Worm (Caenorhabditis elegans) whole organism, midembryonic: Measurements from ENCODE around the gene saps-1.

Experiments
- T22C8.4 ChIP-seq: fragments of 200-800 bp; sonication (Bioruptor generic); IDR thresholded peaks from 2 replicates; pipeline ENCODE4 v1.3.6; 2022; ENCODE audit warnings: missing genetic modification characterization, missing compliant biosample characterization
- cog-1 ChIP-seq: sonication (generic microtip); optimal IDR thresholded peaks from 2 replicates; lab custom pipeline; 2016; ENCODE audit warnings: missing genetic modification characterization, missing compliant biosample characterization
- flt-1 ChIP-seq: fragments of 200-800 bp; sonication (Bioruptor generic); IDR thresholded peaks from 2 replicates; pipeline ENCODE4 v1.3.6; 2022; ENCODE audit warnings: missing genetic modification characterization, missing compliant biosample characterization
- klf-2 ChIP-seq: fragments of 200-800 bp; sonication (Bioruptor generic); conservative IDR thresholded peaks from 2 replicates; pipeline ENCODE4 v1.3.6; 2022; ENCODE audit warnings: missing genetic modification reagents, missing genetic modification characterization, missing compliant biosample characterization
- med-1 ChIP-seq: sonication (generic microtip); optimal IDR thresholded peaks from 2 replicates; lab custom pipeline; 2017; ENCODE audit warnings: missing genetic modification characterization, mild to moderate bottlenecking, missing compliant biosample characterization, antibody characterized with exemption, missing genetic modification reagents; ENCODE audit not compliant: insufficient read depth
- ref-1 ChIP-seq: fragments of 200-800 bp; sonication (Bioruptor generic); conservative IDR thresholded peaks from 2 replicates; pipeline ENCODE4 v1.3.6; 2022; ENCODE audit warnings: missing genetic modification reagents, missing genetic modification characterization, missing compliant biosample characterization
- tab-1 ChIP-seq: fragments of 200-800 bp; sonication (Bioruptor generic); IDR thresholded peaks from 2 replicates; pipeline ENCODE4 v1.3.6; 2022; ENCODE audit warnings: missing genetic modification characterization, missing compliant biosample characterization
- ztf-23 ChIP-seq: fragments of 200-800 bp; sonication (Bioruptor generic); IDR thresholded peaks from 2 replicates; pipeline ENCODE4 v1.3.6; 2022; ENCODE audit warnings: missing genetic modification reagents, missing genetic modification characterization, missing compliant biosample characterization
- ztf-29 ChIP-seq: fragments of 200-800 bp; sonication (Bioruptor generic); IDR thresholded peaks from 2 replicates; pipeline ENCODE4 v1.3.6; 2022; ENCODE audit warnings: missing genetic modification reagents, missing genetic modification characterization, missing compliant biosample characterization

The saps-1 gene

DNA sequence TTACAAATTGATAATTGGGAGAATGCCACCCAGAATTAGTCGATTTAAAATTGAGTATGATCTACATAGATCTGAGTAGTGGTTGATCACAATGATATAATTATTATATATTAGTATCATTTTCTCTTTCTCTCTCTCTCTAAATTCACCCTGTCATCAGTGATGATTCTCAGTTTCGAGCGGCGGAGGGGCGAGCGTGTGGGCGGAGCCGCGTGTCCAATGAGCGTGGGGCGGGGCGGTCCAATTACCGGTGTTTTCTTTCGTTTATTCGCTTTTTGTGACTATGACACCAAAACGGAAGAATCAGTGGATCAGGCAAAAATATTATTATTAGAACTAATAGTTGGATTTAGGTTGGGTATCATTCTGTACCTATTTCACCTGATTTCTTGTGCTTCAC lies 17.5 kb upstream of the saps-1 start:
- no peak for TF ChIP-seq klf-2

DNA sequence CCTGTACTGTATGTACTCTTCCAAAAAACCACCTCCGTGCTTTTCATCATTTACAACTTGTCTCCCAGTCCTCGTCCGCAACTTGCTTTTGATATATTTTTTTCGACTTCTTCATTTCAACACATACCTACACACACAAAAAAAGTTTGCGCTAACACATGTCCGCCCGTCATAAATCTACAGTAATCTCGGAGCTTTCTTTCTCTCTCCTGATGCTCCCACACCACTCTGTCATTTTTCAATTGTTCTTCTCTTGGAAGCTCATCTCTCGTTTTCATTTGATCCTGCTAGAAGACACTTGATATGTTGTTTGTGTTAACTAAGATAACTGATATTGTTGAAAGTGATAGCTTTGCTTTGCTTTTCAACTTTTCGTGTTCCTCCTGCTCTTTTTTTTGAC lies 16.3 kb upstream of the saps-1 start:
- TF ChIP-seq tab-1 (GFP tag; lab: Robert Waterston, UW) (no peak), klf-2 (no peak), T22C8.4 (GFP tag; lab: Robert Waterston, UW) (no peak), med-1 (GFP tag; lab: Kevin White, UChicago) (no peak), ref-1 (GFP tag; lab: Robert Waterston, UW) (no peak), ztf-29 (GFP tag; lab: Robert Waterston, UW) (no peak), ztf-23 (no peak), cog-1 (no peak), flt-1 (no peak)

DNA sequence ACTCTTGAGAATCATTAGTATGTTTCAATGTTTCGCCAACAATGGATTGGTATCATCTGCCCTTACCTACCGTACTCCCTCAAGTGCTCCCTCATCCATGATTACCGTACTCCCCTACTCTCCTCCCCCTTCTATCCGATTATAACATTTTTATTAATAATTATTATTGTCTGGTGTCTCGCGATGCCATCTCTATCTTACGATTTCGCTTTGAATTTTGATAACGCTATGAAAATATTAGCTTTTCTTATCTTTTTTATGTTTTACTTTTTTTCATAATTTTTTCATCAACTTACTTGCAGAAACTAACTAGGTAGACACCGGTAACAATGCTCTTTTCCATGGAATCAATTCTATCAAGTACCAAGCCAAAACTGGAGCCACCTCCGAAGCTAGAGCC lies 15.8 kb upstream of the saps-1 start, which contains the start of gene unc-130:
unc-130 (plus strand) TSS at position 301 of the 400 bp plus-strand sequence.
- no peak for TF ChIP-seq tab-1 (GFP tag; lab: Robert Waterston, UW)
- TF ChIP-seq ref-1 (GFP tag; lab: Robert Waterston, UW), result no peak
- TF ChIP-seq cog-1, result no peak

- no peak for TF ChIP-seq flt-1
- no peak for TF ChIP-seq cog-1
- no peak for TF ChIP-seq T22C8.4 (GFP tag; lab: Robert Waterston, UW)
- no peak for TF ChIP-seq ref-1 (GFP tag; lab: Robert Waterston, UW)
- no peak for TF ChIP-seq tab-1 (GFP tag; lab: Robert Waterston, UW)
- TF ChIP-seq klf-2, result no peak
- no peak for TF ChIP-seq med-1 (GFP tag; lab: Kevin White, UChicago)
- no peak for TF ChIP-seq ztf-23
- TF ChIP-seq ztf-29 (GFP tag; lab: Robert Waterston, UW), result no peak
These were observed 14.5 kb upstream of the saps-1 start for ce11 chrII:11283013-11283412.

- TF ChIP-seq flt-1, result no peak
- no peak for TF ChIP-seq ztf-23
- TF ChIP-seq ztf-29 (GFP tag; lab: Robert Waterston, UW), result no peak
- TF ChIP-seq cog-1, result no peak
- no peak for TF ChIP-seq ref-1 (GFP tag; lab: Robert Waterston, UW)
- TF ChIP-seq klf-2, result no peak
- no peak for TF ChIP-seq T22C8.4 (GFP tag; lab: Robert Waterston, UW)
- no peak for TF ChIP-seq tab-1 (GFP tag; lab: Robert Waterston, UW)
- no peak for TF ChIP-seq med-1 (GFP tag; lab: Kevin White, UChicago)
These were observed 13.7 kb upstream of the saps-1 start for ce11 chrII:11283803-11284202.

- TF ChIP-seq cog-1 (no peak), med-1 (GFP tag; lab: Kevin White, UChicago) (no peak), tab-1 (GFP tag; lab: Robert Waterston, UW) (no peak), T22C8.4 (GFP tag; lab: Robert Waterston, UW) (no peak), ztf-23 (no peak), flt-1 (no peak), ref-1 (GFP tag; lab: Robert Waterston, UW) (no peak), ztf-29 (GFP tag; lab: Robert Waterston, UW) (no peak), klf-2 (no peak)
These were observed 12.8 kb upstream of the saps-1 start for ce11 chrII:11284701-11285100.

DNA sequence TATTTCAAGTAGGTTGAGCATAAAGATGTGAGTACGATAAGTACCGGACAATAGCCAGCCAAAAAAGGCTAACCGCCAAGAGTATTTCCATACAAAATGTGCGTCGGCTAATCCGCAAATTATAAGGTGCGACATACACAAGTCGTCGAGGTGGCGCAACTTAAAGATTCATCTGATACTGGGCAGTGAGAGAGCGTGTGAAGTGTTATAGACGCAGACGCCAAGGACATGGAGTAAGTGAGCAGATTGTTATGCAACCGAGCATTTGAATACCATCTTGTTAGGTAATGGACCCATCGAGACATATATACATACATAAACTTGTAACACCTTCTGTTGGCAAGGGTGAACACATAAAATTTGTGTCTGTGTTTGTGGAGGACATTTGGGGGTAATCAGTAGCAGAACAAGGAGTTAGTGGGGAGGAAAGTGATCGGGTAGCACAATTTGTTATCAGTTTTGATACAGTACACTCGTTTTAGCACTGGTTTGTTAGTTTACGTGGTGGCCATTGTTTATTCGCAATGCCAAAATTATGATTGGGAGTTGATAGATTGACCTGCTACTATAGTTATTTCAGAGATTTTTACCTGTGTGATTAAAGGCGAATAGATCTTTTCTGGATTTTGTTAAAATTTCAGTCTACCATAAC lies 12.1 kb upstream of the saps-1 start:
- TF ChIP-seq ztf-23 (no peak), ztf-29 (GFP tag; lab: Robert Waterston, UW) (no peak), ref-1 (GFP tag; lab: Robert Waterston, UW) (no peak), flt-1 (no peak), T22C8.4 (GFP tag; lab: Robert Waterston, UW) (no peak), med-1 (GFP tag; lab: Kevin White, UChicago) (no peak), klf-2 (no peak), cog-1 (no peak)

ce11 chrII:11286445-11286844 lies 11.0 kb upstream of the saps-1 start:
- TF ChIP-seq tab-1 (GFP tag; lab: Robert Waterston, UW), result no peak
- no peak for TF ChIP-seq flt-1
- no peak for TF ChIP-seq cog-1
- TF ChIP-seq klf-2, result no peak
- no peak for TF ChIP-seq ref-1 (GFP tag; lab: Robert Waterston, UW)
- no peak for TF ChIP-seq ztf-29 (GFP tag; lab: Robert Waterston, UW)
- no peak for TF ChIP-seq med-1 (GFP tag; lab: Kevin White, UChicago)
- TF ChIP-seq ztf-23, result no peak

DNA sequence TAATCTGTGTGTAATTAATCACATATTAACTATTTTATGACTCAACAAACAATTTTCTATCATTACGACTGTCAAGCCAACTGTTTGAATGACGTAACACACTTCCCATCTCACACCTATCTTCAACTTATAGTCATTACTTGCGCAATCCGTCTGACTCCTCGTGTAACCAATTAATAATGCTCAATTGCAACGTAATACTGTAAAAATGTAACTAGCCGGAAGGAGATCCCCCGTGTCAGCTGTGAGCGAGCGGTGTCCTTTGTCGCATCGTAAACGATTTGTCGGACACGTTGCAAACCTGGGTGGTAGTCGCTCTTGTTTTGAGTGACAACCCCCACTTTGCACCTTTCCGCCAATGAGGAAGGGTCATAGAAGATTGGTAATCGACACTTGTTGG lies 9.3 kb upstream of the saps-1 start:
- no peak for TF ChIP-seq ztf-29 (GFP tag; lab: Robert Waterston, UW)
- no peak for TF ChIP-seq ztf-23
- no peak for TF ChIP-seq tab-1 (GFP tag; lab: Robert Waterston, UW)
- TF ChIP-seq med-1 (GFP tag; lab: Kevin White, UChicago), result no peak
- TF ChIP-seq ref-1 (GFP tag; lab: Robert Waterston, UW), result no peak
- TF ChIP-seq flt-1, result no peak

DNA sequence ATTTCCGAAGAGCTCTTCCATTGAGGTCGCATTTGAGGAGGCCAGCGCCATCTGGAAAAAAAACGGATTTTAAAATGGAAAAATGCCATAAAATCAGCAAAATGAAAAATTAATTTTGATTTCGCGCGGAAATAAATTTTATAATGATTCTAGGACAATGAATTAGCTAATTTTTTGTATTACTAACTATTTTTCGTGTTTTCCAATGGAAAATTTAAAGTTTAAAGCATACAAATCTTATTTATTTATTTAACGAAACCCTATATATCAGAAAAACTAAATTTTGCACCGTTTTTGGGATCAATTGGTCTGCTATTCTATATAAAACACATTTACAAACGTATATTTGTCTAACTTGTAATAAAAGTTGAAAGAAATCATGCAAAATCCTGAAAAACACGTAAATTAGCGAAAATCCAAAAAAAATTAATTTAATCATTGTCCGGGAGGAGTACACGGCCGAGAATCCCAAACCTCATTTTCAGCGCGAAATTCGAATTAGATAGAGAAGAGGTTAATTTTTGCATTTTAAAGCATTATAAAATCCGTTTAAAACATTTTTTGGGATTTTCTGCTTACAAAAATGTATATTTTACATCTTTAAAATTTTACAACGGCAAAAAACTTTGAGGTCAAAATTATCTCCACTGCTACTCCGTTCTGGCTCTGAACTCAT lies 7.2 kb upstream of the saps-1 start, which contains the start of gene C47G2.3:
C47G2.3 (minus strand) TSS at position 51 of the 676 bp plus-strand sequence.
- TF ChIP-seq ztf-29 (GFP tag; lab: Robert Waterston, UW) (no peak), ztf-23 (no peak), cog-1 (no peak), tab-1 (GFP tag; lab: Robert Waterston, UW) (no peak), T22C8.4 (GFP tag; lab: Robert Waterston, UW) (no peak), klf-2 (no peak), flt-1 (no peak), med-1 (GFP tag; lab: Kevin White, UChicago) (no peak), ref-1 (GFP tag; lab: Robert Waterston, UW) (no peak)
